Fruit fly (Drosophila melanogaster) whole organism, adult: ENCODE measurements around the gene CG13994.

Experiments used
- CG11617 ChIP-seq: fragments of 200-800 bp; sonication (Bioruptor generic); optimal IDR thresholded peaks from 2 replicates; lab custom pipeline; 2017; ENCODE audit warnings: mild to moderate bottlenecking, missing biosample characterization, missing genetic modification reagents, missing genetic modification characterization
- CG12768 ChIP-seq: fragments of 200-800 bp; sonication (Bioruptor generic); optimal IDR thresholded peaks from 2 replicates; lab custom pipeline; 2017; ENCODE audit warnings: missing biosample characterization, missing genetic modification characterization, mild to moderate bottlenecking, moderate library complexity, missing genetic modification reagents
- CG14711 ChIP-seq: fragments of 200-800 bp; sonication (Bioruptor generic); optimal IDR thresholded peaks from 2 replicates; lab custom pipeline; 2018; ENCODE audit warnings: missing biosample characterization, mild to moderate bottlenecking, missing genetic modification characterization, moderate library complexity
- CG7101 ChIP-seq: fragments of 200-800 bp; sonication (Bioruptor generic); optimal IDR thresholded peaks from 2 replicates; lab custom pipeline; 2018; ENCODE audit warnings: missing biosample characterization, mild to moderate bottlenecking, missing genetic modification characterization, moderate library complexity
- Crg-1 ChIP-seq: fragments of 200-800 bp; sonication (Bioruptor generic); optimal IDR thresholded peaks from 2 replicates; lab custom pipeline; 2016; ENCODE audit warnings: missing biosample characterization, missing genetic modification characterization
- Mnt ChIP-seq: fragments of 200-800 bp; sonication (Bioruptor generic); optimal IDR thresholded peaks from 2 replicates; lab custom pipeline; 2016; ENCODE audit warnings: missing biosample characterization, mild to moderate bottlenecking, missing genetic modification characterization
- cnc ChIP-seq, 2 experiments: fragments of >200 bp; optimal IDR thresholded peaks; 2 replicates each; lab custom pipeline; 2017
- kay ChIP-seq: fragments of 200-800 bp; sonication (Bioruptor generic); peaks from one replicate; lab custom pipeline; 2016; ENCODE audit warnings: missing biosample characterization, missing genetic modification characterization, borderline replicate concordance
- ovo ChIP-seq: fragments of 200-800 bp; sonication (Bioruptor generic); optimal IDR thresholded peaks from 2 replicates; lab custom pipeline; 2016; ENCODE audit warnings: missing biosample characterization, missing genetic modification characterization
- tj ChIP-seq: fragments of 200-800 bp; sonication (Bioruptor generic); optimal IDR thresholded peaks from 3 replicates; lab custom pipeline; 2017; ENCODE audit warnings: missing biosample characterization, mild to moderate bottlenecking, missing genetic modification characterization, moderate library complexity

- TF ChIP-seq Crg-1 (GFP tag; lab: Kevin White, UChicago), result no peak
- TF ChIP-seq kay (GFP tag; lab: Kevin White, UChicago), result no peak
- TF ChIP-seq ovo (GFP tag; lab: Kevin White, UChicago), result no peak
- no peak for TF ChIP-seq CG12768
- TF ChIP-seq Mnt (GFP tag; lab: Kevin White, UChicago), result no peak
- TF ChIP-seq CG7101, result no peak
- no peak for TF ChIP-seq cnc (optimal IDR thresholded peaks at IDR 0.05; lab: Kevin White, UChicago)
- TF ChIP-seq tj (GFP tag; lab: Kevin White, UChicago), result no peak
- no peak for TF ChIP-seq CG14711 (tag; lab: Kevin White, UChicago)
- no peak for TF ChIP-seq CG11617
These were observed 34.1 kb upstream of the CG13994 start for dm6 chr2L:6028712-6029111.
